Fruit fly (Drosophila melanogaster): ENCODE measurements around the gene CG14073.

The CG14073 gene

DNA sequence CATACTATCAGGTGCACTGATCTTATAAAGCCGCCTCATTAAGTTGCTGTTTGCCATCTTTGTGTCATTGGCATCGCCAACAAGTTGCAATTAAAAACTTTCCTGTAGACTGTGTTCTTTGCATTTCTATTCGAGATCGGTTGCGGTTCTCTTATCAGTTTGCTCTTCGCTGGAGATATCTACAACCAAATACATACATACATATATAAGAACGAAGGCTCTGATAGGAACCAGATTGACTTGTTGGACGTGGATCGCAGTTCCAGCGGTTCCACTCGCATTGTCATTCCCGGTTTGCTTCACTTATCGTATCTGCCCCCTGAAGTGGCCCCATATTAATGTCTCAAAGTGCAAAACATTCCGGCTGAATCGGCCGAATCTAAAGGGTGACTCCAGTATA, 4.4 kb upstream of the CG14073 start:
- peak; percentile 57 for TF ChIP-seq nom (GFP tag; optimal IDR thresholded peaks at IDR 0.05)
- TF ChIP-seq ken (GFP tag; IDR thresholded peaks at IDR 0.05): no peak
- TF ChIP-seq grn (GFP tag; optimal IDR thresholded peaks at IDR 0.05): peak; percentile 13
- no peak for TF ChIP-seq ssp (GFP tag; IDR thresholded peaks at IDR 0.05)
- no peak for TF ChIP-seq CG13894 (tag; optimal IDR thresholded peaks at IDR 0.05)
- no peak for TF ChIP-seq Nf-YC (tag; optimal IDR thresholded peaks at IDR 0.05)

DNA sequence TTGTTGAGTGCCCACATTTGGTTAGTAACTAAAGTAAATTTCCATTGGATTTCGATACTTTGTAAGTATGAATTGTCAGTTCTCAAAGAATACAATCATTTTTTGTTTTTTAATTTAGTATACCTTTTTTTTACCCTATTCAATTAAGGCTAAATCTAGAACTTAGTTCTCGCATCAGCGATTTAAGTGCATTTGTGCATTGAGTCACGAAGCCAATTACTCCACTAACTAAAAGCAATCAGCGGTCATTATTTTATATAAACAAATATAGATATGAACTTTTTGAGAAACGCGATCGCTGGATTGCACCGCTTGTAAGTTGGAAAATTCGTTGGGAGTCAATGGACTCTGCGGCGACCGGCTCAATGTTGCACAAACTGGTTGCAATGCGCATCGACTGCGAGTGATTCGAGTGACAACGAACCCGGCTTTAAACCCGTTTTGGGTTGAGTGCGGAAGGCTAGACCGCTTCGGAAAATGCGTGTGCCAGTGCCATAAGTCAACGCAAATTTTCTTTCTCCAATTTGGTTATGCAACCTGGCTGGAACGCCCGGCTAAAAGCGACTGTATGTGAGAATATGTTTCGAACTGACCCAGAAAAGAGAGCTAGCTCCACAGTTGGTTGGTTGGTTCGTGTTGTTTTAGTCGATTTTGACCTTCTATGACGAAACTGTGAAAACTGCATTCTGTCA, 3.5 kb upstream of the CG14073 start:
- TF ChIP-seq CG3726 (GFP tag; IDR thresholded peaks at IDR 0.05) (no peak), Pdp1 (GFP tag; optimal IDR thresholded peaks at IDR 0.05) (peak in 1 of 2 experiments; percentile 71), pho (GFP tag; optimal IDR thresholded peaks at IDR 0.05) (no peak)

DNA sequence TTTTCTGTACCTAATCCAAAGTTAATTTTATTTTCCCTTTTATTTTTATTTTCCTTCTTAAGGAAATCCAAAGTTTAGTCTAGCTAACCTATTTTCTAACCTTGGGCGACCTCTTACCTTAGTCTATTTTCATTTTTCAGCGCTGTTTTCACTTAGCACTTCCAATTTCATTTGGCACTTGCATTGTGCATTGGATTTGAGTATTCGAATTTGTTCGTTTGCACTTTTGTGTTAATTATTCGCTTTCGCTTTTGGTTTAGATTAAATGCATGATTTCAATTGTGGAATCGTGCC, 2.7 kb upstream of the CG14073 start:
- TF ChIP-seq Blimp-1 (GFP tag; optimal IDR thresholded peaks at IDR 0.05) (peak; percentile 32), sens (GFP tag) (peak; percentile 20), trem (tag; optimal IDR thresholded peaks at IDR 0.05) (no peak), Doc3 (GFP tag; IDR thresholded peaks at IDR 0.05; ENCODE audit: partially characterized antibody) (no peak), eve (GFP tag; optimal IDR thresholded peaks at IDR 0.05) (peak in 1 of 2 experiments; percentile 63), oc (tag; optimal IDR thresholded peaks at IDR 0.05) (no peak), D19B (GFP tag; optimal IDR thresholded peaks at IDR 0.05) (no peak), Hr78 (GFP tag; optimal IDR thresholded peaks at IDR 0.05) (peak in 1 of 2 experiments; percentile 67)

DNA sequence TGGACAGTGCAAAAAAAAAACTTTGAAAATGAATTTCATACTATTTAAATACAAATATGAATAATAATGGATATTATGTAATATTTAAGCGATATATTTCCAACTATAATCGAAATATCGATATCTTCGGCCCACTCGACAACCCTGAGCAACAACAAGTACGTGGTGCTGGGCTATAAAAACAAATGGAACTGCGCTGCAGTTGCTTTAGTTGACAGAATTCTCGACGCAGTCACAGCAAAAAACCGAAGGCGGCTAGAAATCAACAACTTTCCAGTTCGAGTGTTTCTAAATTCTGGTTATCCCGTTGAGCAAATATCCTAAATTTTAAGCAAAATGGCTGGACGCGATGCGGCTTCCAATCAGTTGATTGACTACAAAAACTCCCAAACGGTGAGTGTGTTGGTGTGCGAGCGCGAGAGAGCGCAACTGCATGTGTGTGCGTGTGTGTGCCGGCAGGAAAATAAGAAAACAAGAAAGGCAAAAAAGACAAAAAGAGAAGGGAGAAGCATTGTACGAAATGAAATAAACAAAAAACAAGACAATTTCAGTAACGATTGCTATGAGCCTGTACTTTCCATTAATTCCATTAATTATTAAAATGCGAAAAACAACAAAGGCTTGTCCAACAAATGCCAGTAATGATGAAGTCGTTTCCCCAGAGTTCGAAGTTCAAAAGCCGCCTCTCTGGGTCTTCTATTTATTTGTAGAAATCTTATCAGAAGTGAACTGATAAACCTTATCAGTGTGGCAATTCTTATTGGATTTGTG, 2.2 kb upstream of the CG14073 start, which contains the start of gene Cat:
Gene Cat, plus strand, starts transcription at position 155 of the 771 bp plus-strand sequence.
- TF ChIP-seq CG4707 (GFP tag; optimal IDR thresholded peaks at IDR 0.05): peak; percentile 3
- TF ChIP-seq CG11504 (tag; optimal IDR thresholded peaks at IDR 0.05): no peak
- no peak for TF ChIP-seq CG13894 (tag; optimal IDR thresholded peaks at IDR 0.05)
- TF ChIP-seq Eip74EF (GFP tag; optimal IDR thresholded peaks at IDR 0.05): peak in 1 of 2 experiments; percentile 29
- no peak for TF ChIP-seq disco-r (GFP tag; optimal IDR thresholded peaks at IDR 0.05)
- TF ChIP-seq tna (GFP tag; IDR thresholded peaks at IDR 0.05; ENCODE audit: partially characterized antibody): peak; percentile 60; the same call in 1 of the 2 replicates
- peak; percentile 19 for TF ChIP-seq CG4328 (GFP tag; optimal IDR thresholded peaks at IDR 0.05)
- no peak for TF ChIP-seq CG12155 (GFP tag; optimal IDR thresholded peaks at IDR 0.05)
- peak; percentile 78; the same call in 1 of the 2 replicates for TF ChIP-seq nerfin-2 (GFP tag; IDR thresholded peaks at IDR 0.05; ENCODE audit: partially characterized antibody)
- no peak for TF ChIP-seq CG18262 (tag; optimal IDR thresholded peaks at IDR 0.05)
- no peak for TF ChIP-seq CG11247 (GFP tag; IDR thresholded peaks at IDR 0.05)
- no peak for TF ChIP-seq Atf6 (GFP tag; IDR thresholded peaks at IDR 0.05)
- peak; percentile 73 for TF ChIP-seq ftz-f1 (GFP tag; optimal IDR thresholded peaks at IDR 0.05)
- no peak for TF ChIP-seq so (GFP tag; IDR thresholded peaks at IDR 0.05)
- TF ChIP-seq Sry-β (GFP tag; optimal IDR thresholded peaks at IDR 0.05): no peak
- no peak for TF ChIP-seq fd96Cb (tag; optimal IDR thresholded peaks at IDR 0.05)
- TF ChIP-seq ssp (GFP tag; IDR thresholded peaks at IDR 0.05): no peak
- TF ChIP-seq Deaf1 (tag; optimal IDR thresholded peaks at IDR 0.05): no peak
- TF ChIP-seq mam (GFP tag; optimal IDR thresholded peaks at IDR 0.05): no peak
- peak; percentile 32 for TF ChIP-seq nerfin-1 (tag; optimal IDR thresholded peaks at IDR 0.05)
- TF ChIP-seq CG3281 (GFP tag; optimal IDR thresholded peaks at IDR 0.05): peak; percentile 23
- TF ChIP-seq pros (GFP tag; optimal IDR thresholded peaks at IDR 0.05): peak; percentile 46
- TF ChIP-seq Dek (tag; optimal IDR thresholded peaks at IDR 0.05): peak; percentile 38
- TF ChIP-seq CG17568 (GFP tag; optimal IDR thresholded peaks at IDR 0.05): no peak
- no peak for TF ChIP-seq CG11093 (GFP tag; IDR thresholded peaks at IDR 0.05)
- no peak; the same call in 2 of the 3 replicates for TF ChIP-seq CG16813 (GFP tag; IDR thresholded peaks at IDR 0.05; ENCODE audit: partially characterized antibody)
- no peak for TF ChIP-seq CG7372 (GFP tag; IDR thresholded peaks at IDR 0.05)
- TF ChIP-seq Awh (GFP tag; IDR thresholded peaks at IDR 0.05): no peak

Data from whole organism, embryonic.